Fruit fly (Drosophila melanogaster): ENCODE data around the gene I-3.

dm6 chrX:20916436-20916835 is 34.0 kb upstream of the I-3 start:
- TF ChIP-seq pan (optimal IDR thresholded peaks at IDR 0.05), result no peak
- TF ChIP-seq Hr83 (GFP tag; optimal IDR thresholded peaks at IDR 0.05; ENCODE audit: poor library complexity, severe bottlenecking), result no peak
- no peak for TF ChIP-seq Jra (GFP tag; optimal IDR thresholded peaks at IDR 0.05)
- TF ChIP-seq Vsx2 (GFP tag; optimal IDR thresholded peaks at IDR 0.05; ENCODE audit: partially characterized antibody), result no peak
- TF ChIP-seq Myc (optimal IDR thresholded peaks at IDR 0.05), result no peak
- no peak for TF ChIP-seq dsf (GFP tag; optimal IDR thresholded peaks at IDR 0.05; ENCODE audit: borderline replicate concordance)
- no peak for TF ChIP-seq psq (GFP tag; optimal IDR thresholded peaks at IDR 0.05)
- no peak for TF ChIP-seq ey (GFP tag; optimal IDR thresholded peaks at IDR 0.05)
- TF ChIP-seq usp (GFP tag; optimal IDR thresholded peaks at IDR 0.05), result no peak

Measured in whole organism, wandering third instar larva.